Fruit fly (Drosophila melanogaster) whole organism, prepupa: ENCODE measurements around the gene CG13731.

Experiments
- CG10631 ChIP-seq: fragments of 200-800 bp; sonication (Bioruptor generic); optimal IDR thresholded peaks from 2 replicates; lab custom pipeline; 2016; ENCODE audit warnings: missing biosample characterization, missing genetic modification characterization
- CG11294 ChIP-seq: fragments of 200-800 bp; sonication (Bioruptor generic); IDR thresholded peaks from 2 replicates; pipeline ENCODE4 v1.3.6; 2022; ENCODE audit warnings: missing biosample characterization, missing genetic modification characterization
- CG1621 ChIP-seq: fragments of 200-800 bp; sonication (Bioruptor generic); optimal IDR thresholded peaks from 3 replicates; lab custom pipeline; 2018; ENCODE audit warnings: missing biosample characterization, mild to moderate bottlenecking, missing genetic modification characterization
- CG16779 ChIP-seq: fragments of 200-800 bp; sonication (Bioruptor generic); optimal IDR thresholded peaks from 3 replicates; lab custom pipeline; 2017; ENCODE audit warnings: missing biosample characterization, mild to moderate bottlenecking, missing genetic modification characterization
- CG3032 ChIP-seq: fragments of 200-800 bp; optimal IDR thresholded peaks from 2 replicates; lab custom pipeline; 2019; ENCODE audit warnings: missing biosample characterization, mild to moderate bottlenecking, missing genetic modification characterization, moderate library complexity
- CG31627 ChIP-seq: fragments of 200-800 bp; sonication (Bioruptor generic); optimal IDR thresholded peaks from 3 replicates; lab custom pipeline; 2016; ENCODE audit warnings: missing biosample characterization, missing genetic modification characterization
- CG32006 ChIP-seq: fragments of 200-800 bp; sonication (Bioruptor generic); optimal IDR thresholded peaks from 3 replicates; lab custom pipeline; 2017; ENCODE audit warnings: missing biosample characterization, mild to moderate bottlenecking, missing genetic modification characterization
- CG34406 ChIP-seq: fragments of 200-800 bp; sonication (Bioruptor generic); optimal IDR thresholded peaks from 3 replicates; lab custom pipeline; 2016; ENCODE audit warnings: missing biosample characterization, missing genetic modification characterization
- CG4318 ChIP-seq: fragments of 200-800 bp; sonication (Bioruptor generic); optimal IDR thresholded peaks from 3 replicates; lab custom pipeline; 2017; ENCODE audit warnings: missing biosample characterization, mild to moderate bottlenecking, missing genetic modification characterization
- CG6163 ChIP-seq: fragments of 200-800 bp; sonication (Bioruptor generic); IDR thresholded peaks from 3 replicates; pipeline ENCODE4 v1.3.6; 2022; ENCODE audit warnings: missing biosample characterization, missing genetic modification characterization
- CG6276 ChIP-seq: fragments of 200-800 bp; sonication (Bioruptor generic); optimal IDR thresholded peaks from 2 replicates; lab custom pipeline; 2017; ENCODE audit warnings: missing biosample characterization, mild to moderate bottlenecking, missing genetic modification characterization
- CG6854 ChIP-seq: fragments of 200-800 bp; sonication (Bioruptor generic); optimal IDR thresholded peaks from 2 replicates; lab custom pipeline; 2017; ENCODE audit warnings: missing biosample characterization, mild to moderate bottlenecking, missing genetic modification characterization
- CG8319 ChIP-seq: fragments of 200-800 bp; sonication (Bioruptor generic); optimal IDR thresholded peaks from 3 replicates; lab custom pipeline; 2016; ENCODE audit warnings: missing biosample characterization, missing genetic modification characterization
- CG8632 ChIP-seq: fragments of 200-800 bp; sonication (Bioruptor generic); optimal IDR thresholded peaks from 3 replicates; lab custom pipeline; 2016; ENCODE audit warnings: missing biosample characterization, missing genetic modification characterization
- CG9139 ChIP-seq: fragments of 200-800 bp; sonication (Bioruptor generic); optimal IDR thresholded peaks from 3 replicates; lab custom pipeline; 2017; ENCODE audit warnings: missing biosample characterization, mild to moderate bottlenecking, missing genetic modification characterization
- Eip75B ChIP-seq: fragments of 200-800 bp; sonication (Bioruptor generic); optimal IDR thresholded peaks from 3 replicates; lab custom pipeline; 2016; ENCODE audit warnings: missing biosample characterization, missing genetic modification characterization
- Eip78C ChIP-seq: fragments of 200-800 bp; sonication (Bioruptor generic); peaks from one replicate; lab custom pipeline; 2016; ENCODE audit warnings: missing biosample characterization, missing genetic modification characterization
- Eip93F ChIP-seq: fragments of 200-800 bp; sonication (Bioruptor generic); optimal IDR thresholded peaks from 2 replicates; lab custom pipeline; 2016; ENCODE audit warnings: missing biosample characterization, mild to moderate bottlenecking, missing genetic modification characterization
- Ets21C ChIP-seq: fragments of 200-800 bp; sonication (Bioruptor generic); optimal IDR thresholded peaks from 3 replicates; lab custom pipeline; 2016; ENCODE audit warnings: missing biosample characterization, missing genetic modification characterization
- Ets96B ChIP-seq: fragments of 200-800 bp; optimal IDR thresholded peaks from 2 replicates; lab custom pipeline; 2019; ENCODE audit warnings: missing biosample characterization, mild to moderate bottlenecking, missing genetic modification characterization, moderate library complexity
- Gug ChIP-seq: fragments of 200-800 bp; sonication (Bioruptor generic); IDR thresholded peaks from 2 replicates; pipeline ENCODE4 v1.3.6; 2022; ENCODE audit warnings: missing biosample characterization, missing genetic modification characterization
- Hr39 ChIP-seq: fragments of 200-800 bp; sonication (Bioruptor generic); optimal IDR thresholded peaks from 2 replicates; lab custom pipeline; 2016; ENCODE audit warnings: missing biosample characterization, missing genetic modification characterization
- Hr4 ChIP-seq: fragments of 200-800 bp; sonication (Bioruptor generic); optimal IDR thresholded peaks from 3 replicates; lab custom pipeline; 2016; ENCODE audit warnings: missing biosample characterization, missing genetic modification characterization
- Lpt ChIP-seq: fragments of 200-800 bp; sonication (Bioruptor generic); optimal IDR thresholded peaks from 3 replicates; lab custom pipeline; 2016; ENCODE audit warnings: missing biosample characterization, missing genetic modification characterization
- Met ChIP-seq: fragments of 200-800 bp; sonication (Bioruptor generic); optimal IDR thresholded peaks from 3 replicates; lab custom pipeline; 2016; ENCODE audit warnings: missing biosample characterization, missing genetic modification characterization
- Smox ChIP-seq: fragments of 200-800 bp; sonication (Bioruptor generic); optimal IDR thresholded peaks from 3 replicates; lab custom pipeline; 2016; ENCODE audit warnings: missing biosample characterization, missing genetic modification characterization
- Sox102F ChIP-seq: fragments of 200-800 bp; sonication (Bioruptor generic); optimal IDR thresholded peaks from 2 replicates; lab custom pipeline; 2016; ENCODE audit warnings: missing biosample characterization, mild to moderate bottlenecking, missing genetic modification characterization
- Sox14 ChIP-seq: fragments of 200-800 bp; sonication (Bioruptor generic); optimal IDR thresholded peaks from 3 replicates; lab custom pipeline; 2016; ENCODE audit warnings: missing biosample characterization, missing genetic modification characterization
- acj6 ChIP-seq: fragments of 200-800 bp; sonication (Bioruptor generic); optimal IDR thresholded peaks from 3 replicates; lab custom pipeline; 2016; ENCODE audit warnings: missing biosample characterization, missing genetic modification characterization
- cyc ChIP-seq: fragments of 200-800 bp; sonication (Bioruptor generic); optimal IDR thresholded peaks from 3 replicates; lab custom pipeline; 2016; ENCODE audit warnings: missing biosample characterization, missing genetic modification characterization
- dac ChIP-seq: fragments of 200-800 bp; sonication (Bioruptor generic); optimal IDR thresholded peaks from 2 replicates; lab custom pipeline; 2017; ENCODE audit warnings: missing biosample characterization, mild to moderate bottlenecking, missing genetic modification characterization
- dsx ChIP-seq: fragments of 200-800 bp; optimal IDR thresholded peaks from 3 replicates; lab custom pipeline; 2019; ENCODE audit warnings: missing biosample characterization, mild to moderate bottlenecking, missing genetic modification characterization, moderate library complexity; ENCODE audit not compliant: poor library complexity, severe bottlenecking
- eg ChIP-seq: fragments of 200-800 bp; sonication (Bioruptor generic); IDR thresholded peaks from 3 replicates; pipeline ENCODE4 v1.3.6; 2022; ENCODE audit warnings: missing biosample characterization, missing genetic modification characterization
- esn ChIP-seq: fragments of 200-800 bp; sonication (Bioruptor generic); optimal IDR thresholded peaks from 2 replicates; lab custom pipeline; 2016; ENCODE audit warnings: missing biosample characterization, mild to moderate bottlenecking, missing genetic modification characterization, moderate library complexity
- fd59A ChIP-seq: fragments of 200-800 bp; sonication (Bioruptor generic); optimal IDR thresholded peaks from 2 replicates; lab custom pipeline; 2017; ENCODE audit warnings: missing biosample characterization, mild to moderate bottlenecking, missing genetic modification characterization, missing genetic modification reagents
- fd85E ChIP-seq: fragments of 200-800 bp; sonication (Bioruptor generic); optimal IDR thresholded peaks from 3 replicates; lab custom pipeline; 2016; ENCODE audit warnings: missing biosample characterization, missing genetic modification characterization
- fkh ChIP-seq: fragments of 200-800 bp; sonication (Bioruptor generic); optimal IDR thresholded peaks from 3 replicates; lab custom pipeline; 2017; ENCODE audit warnings: missing biosample characterization, mild to moderate bottlenecking, missing genetic modification characterization, moderate library complexity
- pdm3 ChIP-seq: fragments of 200-800 bp; sonication (Bioruptor generic); optimal IDR thresholded peaks from 3 replicates; lab custom pipeline; 2016; ENCODE audit warnings: missing biosample characterization, missing genetic modification characterization
- salr ChIP-seq, 2 experiments: fragments of 200-800 bp; sonication (Bioruptor generic); optimal IDR thresholded peaks; 3 replicates each; lab custom pipeline; 2016 to 2018; ENCODE audit warnings: missing biosample characterization in 2 of 2, missing genetic modification characterization in 2 of 2, mild to moderate bottlenecking in 1 of 2
- ss ChIP-seq, 2 experiments: fragments of 200-800 bp; sonication (Bioruptor generic); optimal IDR thresholded peaks; 2 replicates in 1 of 2; 3 replicates in 1 of 2; lab custom pipeline; 2017 to 2018; ENCODE audit warnings: mild to moderate bottlenecking in 2 of 2, missing biosample characterization in 2 of 2, missing genetic modification characterization in 2 of 2, moderate library complexity in 1 of 2
- svp ChIP-seq: fragments of 200-800 bp; sonication (Bioruptor generic); peaks from one replicate; lab custom pipeline; 2016; ENCODE audit warnings: missing biosample characterization, missing genetic modification characterization
- vri ChIP-seq: fragments of 200-800 bp; sonication (Bioruptor generic); optimal IDR thresholded peaks from 3 replicates; lab custom pipeline; 2016; ENCODE audit warnings: missing biosample characterization, mild to moderate bottlenecking, missing genetic modification characterization

Gene CG13731

dm6 chr3L:17420610-17421194, 31.9 kb upstream of the CG13731 start (continued):
- TF ChIP-seq cyc (GFP tag; lab: Kevin White, UChicago) (peak; percentile 74), CG3032 (tag; lab: Kevin White, UChicago) (peak; percentile 84), CG6163 (GFP tag; lab: Robert Waterston, UW) (no peak; the same call in 1 of the 3 replicates), dac (peak; percentile 14), Eip93F (GFP tag; lab: Kevin White, UChicago) (peak; percentile 58), CG9139 (GFP tag; lab: Kevin White, UChicago) (peak; percentile 58), ss (GFP tag; optimal IDR thresholded peaks at IDR 0.05; lab: Kevin White, UChicago) (peak; percentile 65 to 87), CG10631 (peak; percentile 83), pdm3 (GFP tag; lab: Kevin White, UChicago) (peak; percentile 85)

- TF ChIP-seq eg (GFP tag; lab: Robert Waterston, UW) (0 out of 3 replicates have a peak, but pooled peaks have one; percentile 7), fkh (GFP tag; lab: Kevin White, UChicago) (peak; percentile 81), Met (GFP tag; lab: Kevin White, UChicago) (no peak), Gug (GFP tag; lab: Robert Waterston, UW) (no peak), CG6163 (GFP tag; lab: Robert Waterston, UW) (0 out of 3 replicates have a peak, but pooled peaks have one; percentile 36), Hr39 (GFP tag; lab: Kevin White, UChicago) (no peak), Eip78C (GFP tag; lab: Kevin White, UChicago) (peak; percentile 37)
Measured at dm6 chr3L:17419103-17419741, 30.5 kb upstream of the CG13731 start.

- no peak for TF ChIP-seq CG6276 (GFP tag; lab: Kevin White, UChicago)
- TF ChIP-seq CG34406 (GFP tag; lab: Kevin White, UChicago): peak; percentile 70
- TF ChIP-seq ss (GFP tag; optimal IDR thresholded peaks at IDR 0.05; lab: Kevin White, UChicago): peak; percentile 91 to 94
- no peak for TF ChIP-seq CG11294 (GFP tag; lab: Robert Waterston, UW)
- TF ChIP-seq Lpt (GFP tag; lab: Kevin White, UChicago): no peak
- TF ChIP-seq CG16779: peak; percentile 43
- TF ChIP-seq CG31627 (GFP tag; lab: Kevin White, UChicago): no peak
- no peak for TF ChIP-seq CG4318 (GFP tag; lab: Kevin White, UChicago)
- peak; percentile 59 for TF ChIP-seq Sox14 (GFP tag; lab: Kevin White, UChicago)
- TF ChIP-seq CG32006 (GFP tag; lab: Kevin White, UChicago): peak; percentile 42
- TF ChIP-seq vri (GFP tag; lab: Kevin White, UChicago): no peak
- TF ChIP-seq Eip93F (GFP tag; lab: Kevin White, UChicago): no peak
- peak; percentile 12 for TF ChIP-seq Hr4 (GFP tag; lab: Kevin White, UChicago)
- TF ChIP-seq svp (GFP tag; lab: Kevin White, UChicago): peak; percentile 74
- TF ChIP-seq fd59A (GFP tag; lab: Kevin White, UChicago): peak; percentile 84
- peak; percentile 20 for TF ChIP-seq Sox102F (GFP tag; lab: Kevin White, UChicago)
- TF ChIP-seq CG6163 (GFP tag; lab: Robert Waterston, UW): peak; percentile 80
- TF ChIP-seq CG6854: no peak
- peak; percentile 14 for TF ChIP-seq Ets21C (GFP tag; lab: Kevin White, UChicago)
- TF ChIP-seq CG8632 (GFP tag; lab: Kevin White, UChicago): peak; percentile 71
- peak; percentile 63 for TF ChIP-seq esn (GFP tag; lab: Kevin White, UChicago)
- peak; percentile 92 for TF ChIP-seq Ets96B (tag; lab: Kevin White, UChicago)
- no peak for TF ChIP-seq Gug (GFP tag; lab: Robert Waterston, UW)
- TF ChIP-seq Hr39 (GFP tag; lab: Kevin White, UChicago): peak; percentile 16
- peak; percentile 11 for TF ChIP-seq fkh (GFP tag; lab: Kevin White, UChicago)
- peak; percentile 95 for TF ChIP-seq Eip78C (GFP tag; lab: Kevin White, UChicago)
- peak; percentile 86 for TF ChIP-seq CG3032 (tag; lab: Kevin White, UChicago)
- TF ChIP-seq fd85E (GFP tag; lab: Kevin White, UChicago): no peak
- peak; percentile 84 for TF ChIP-seq dsx (GFP tag; lab: Kevin White, UChicago)
- TF ChIP-seq CG8319 (GFP tag; lab: Kevin White, UChicago): peak; percentile 59
- TF ChIP-seq CG9139 (GFP tag; lab: Kevin White, UChicago): peak; percentile 75
- peak; percentile 73 for TF ChIP-seq acj6 (GFP tag; lab: Kevin White, UChicago)
- peak; percentile 81 for TF ChIP-seq Eip75B (GFP tag; lab: Kevin White, UChicago)
- TF ChIP-seq CG10631: peak; percentile 64
- TF ChIP-seq salr (GFP tag; optimal IDR thresholded peaks at IDR 0.05; lab: Kevin White, UChicago): peak; percentile 28 to 84
- TF ChIP-seq Smox (GFP tag; lab: Kevin White, UChicago): peak; percentile 44
- TF ChIP-seq CG1621 (tag; lab: Kevin White, UChicago): peak; percentile 87
Measured at dm6 chr3L:17415967-17416749, 27.4 kb upstream of the CG13731 start.
